Worm (Caenorhabditis elegans) whole organism, L1 larva: ENCODE data around the gene fbxa-182.

Source experiments
- C34B4.2 ChIP-seq: sonication (generic microtip); optimal IDR thresholded peaks from 2 replicates; lab custom pipeline; 2017; ENCODE audit warnings: mild to moderate bottlenecking, missing genetic modification characterization, missing compliant biosample characterization
- alr-1 ChIP-seq: fragments of 200-800 bp; sonication (Bioruptor generic); optimal IDR thresholded peaks from 2 replicates; lab custom pipeline; 2018; ENCODE audit warnings: borderline replicate concordance, mild to moderate bottlenecking, missing genetic modification characterization, missing compliant biosample characterization
- ama-1 ChIP-seq: fragments of 150-350 bp; optimal IDR thresholded peaks from 2 replicates; lab custom pipeline; 2014
- blmp-1 ChIP-seq: fragments of 150-350 bp; optimal IDR thresholded peaks from 2 replicates; lab custom pipeline; 2014; ENCODE audit warnings: missing biosample characterization, missing genetic modification characterization
- ceh-63 ChIP-seq: fragments of 200-800 bp; sonication (Bioruptor generic); optimal IDR thresholded peaks from 2 replicates; lab custom pipeline; 2018; ENCODE audit warnings: mild to moderate bottlenecking, missing genetic modification characterization, missing compliant biosample characterization
- ceh-82 ChIP-seq, 3 experiments: fragments of 150-350 bp in 1 of 3; sonication (generic microtip) in 2 of 3; optimal IDR thresholded peaks; 2 replicates each; lab custom pipeline; 2014 to 2017; ENCODE audit warnings: missing biosample characterization in 3 of 3, missing genetic modification characterization in 3 of 3
- ceh-88 ChIP-seq: fragments of 200-800 bp; sonication (Bioruptor generic); IDR thresholded peaks from 2 replicates; pipeline ENCODE4 v1.3.6; 2022; ENCODE audit warnings: missing genetic modification characterization, missing compliant biosample characterization
- ceh-90 ChIP-seq: sonication (generic microtip); optimal IDR thresholded peaks from 2 replicates; lab custom pipeline; 2016; ENCODE audit warnings: missing genetic modification characterization, missing compliant biosample characterization
- ces-1 ChIP-seq: fragments of 150-350 bp; optimal IDR thresholded peaks from 2 replicates; lab custom pipeline; 2014; ENCODE audit warnings: missing biosample characterization, missing genetic modification reagents, missing genetic modification characterization
- dpl-1 ChIP-seq, 3 experiments: fragments of 150-350 bp in 2 of 3; sonication (generic microtip) in 1 of 3; optimal IDR thresholded peaks; 2 replicates each; lab custom pipeline; 2014 to 2017; ENCODE audit warnings: missing biosample characterization in 3 of 3, missing genetic modification characterization in 3 of 3, missing genetic modification reagents in 3 of 3
- efl-3 ChIP-seq: fragments of 200-800 bp; sonication (Bioruptor generic); optimal IDR thresholded peaks from 2 replicates; lab custom pipeline; 2018; ENCODE audit warnings: mild to moderate bottlenecking, missing genetic modification characterization, missing compliant biosample characterization
- egl-13 ChIP-seq: sonication (generic microtip); optimal IDR thresholded peaks from 2 replicates; lab custom pipeline; 2016; ENCODE audit warnings: missing genotype, missing genetic modification reagents, missing genetic modification characterization, missing compliant biosample characterization
- elt-2 ChIP-seq: sonication (generic microtip); optimal IDR thresholded peaks from 2 replicates; lab custom pipeline; 2016; ENCODE audit warnings: missing genetic modification characterization, mild to moderate bottlenecking, inconsistent platforms, missing compliant biosample characterization, missing genetic modification reagents
- elt-3 ChIP-seq, 6 experiments: fragments of 150-350 bp in 1 of 6; sonication (generic microtip); optimal IDR thresholded peaks; 2 replicates each; lab custom pipeline; 2017 to 2018; ENCODE audit warnings: missing biosample characterization in 6 of 6, missing genetic modification characterization in 6 of 6, inconsistent platforms in 1 of 6
- fkh-10 ChIP-seq: sonication (generic microtip); optimal IDR thresholded peaks from 2 replicates; lab custom pipeline; 2017; ENCODE audit warnings: missing biosample characterization, missing genetic modification reagents, missing genetic modification characterization
- fkh-8 ChIP-seq: sonication (generic microtip); optimal IDR thresholded peaks from 2 replicates; lab custom pipeline; 2016; ENCODE audit warnings: mild to moderate bottlenecking, missing genetic modification characterization, missing compliant biosample characterization
- hpl-2 ChIP-seq: fragments of 150-350 bp; optimal IDR thresholded peaks from 2 replicates; lab custom pipeline; 2014; ENCODE audit warnings: missing biosample characterization, missing genetic modification reagents, missing genetic modification characterization
- isw-1 ChIP-seq: fragments of 200-800 bp; sonication (Bioruptor generic); IDR thresholded peaks from 2 replicates; pipeline ENCODE4 v1.3.6; 2022; ENCODE audit warnings: missing genetic modification characterization, missing compliant biosample characterization
- lin-15B ChIP-seq: fragments of 150-350 bp; sonication (generic microtip); optimal IDR thresholded peaks from 3 replicates; lab custom pipeline; 2014; ENCODE audit warnings: missing biosample characterization, missing genetic modification characterization
- lin-35 ChIP-seq, 2 experiments: fragments of 150-350 bp; optimal IDR thresholded peaks; 2 replicates each; lab custom pipeline; 2014; ENCODE audit warnings: missing biosample characterization in 2 of 2, missing genetic modification characterization in 2 of 2, missing genetic modification reagents in 2 of 2
- lir-3 ChIP-seq: sonication (generic microtip); optimal IDR thresholded peaks from 2 replicates; lab custom pipeline; 2016; ENCODE audit warnings: mild to moderate bottlenecking, missing genetic modification characterization, moderate library complexity, missing compliant biosample characterization; ENCODE audit not compliant: poor library complexity
- mab-9 ChIP-seq: fragments of 200-800 bp; sonication (Bioruptor generic); IDR thresholded peaks from 2 replicates; pipeline ENCODE4 v1.3.6; 2022; ENCODE audit warnings: missing genetic modification reagents, missing genetic modification characterization, missing compliant biosample characterization
- mdl-1 ChIP-seq, 2 experiments: fragments of 150-350 bp; optimal IDR thresholded peaks; 2 replicates each; lab custom pipeline; 2014 to 2017; ENCODE audit warnings: missing biosample characterization in 2 of 2, missing genetic modification characterization in 2 of 2, inconsistent platforms in 1 of 2
- mep-1 ChIP-seq: fragments of 150-350 bp; optimal IDR thresholded peaks from 2 replicates; lab custom pipeline; 2014; ENCODE audit warnings: missing biosample characterization, missing genetic modification characterization
- nhr-19 ChIP-seq: fragments of 200-800 bp; sonication (Bioruptor generic); conservative IDR thresholded peaks from 2 replicates; pipeline ENCODE4 v1.3.6; 2022; ENCODE audit warnings: missing genetic modification characterization, missing compliant biosample characterization
- nhr-20 ChIP-seq: sonication (generic microtip); optimal IDR thresholded peaks from 2 replicates; lab custom pipeline; 2016; ENCODE audit warnings: mild to moderate bottlenecking, missing genetic modification characterization, missing compliant biosample characterization
- nhr-28 ChIP-seq: fragments of 150-350 bp; optimal IDR thresholded peaks from 2 replicates; lab custom pipeline; 2014; ENCODE audit warnings: missing biosample characterization, missing genetic modification characterization
- nhr-47 ChIP-seq: sonication (generic microtip); optimal IDR thresholded peaks from 2 replicates; lab custom pipeline; 2016; ENCODE audit warnings: mild to moderate bottlenecking, missing genetic modification characterization, moderate library complexity, missing compliant biosample characterization
- nhr-71 ChIP-seq: sonication (generic microtip); optimal IDR thresholded peaks from 2 replicates; lab custom pipeline; 2016; ENCODE audit warnings: mild to moderate bottlenecking, missing genetic modification characterization, moderate library complexity, missing compliant biosample characterization
- nhr-76 ChIP-seq: sonication (generic microtip); optimal IDR thresholded peaks from 2 replicates; lab custom pipeline; 2017; ENCODE audit warnings: missing biosample characterization, missing genetic modification characterization
- nhr-84 ChIP-seq: sonication (generic microtip); optimal IDR thresholded peaks from 2 replicates; lab custom pipeline; 2017; ENCODE audit warnings: missing biosample characterization, missing genetic modification characterization
- nhr-90 ChIP-seq: sonication (generic microtip); optimal IDR thresholded peaks from 2 replicates; lab custom pipeline; 2016; ENCODE audit warnings: mild to moderate bottlenecking, missing genetic modification characterization, missing compliant biosample characterization; ENCODE audit not compliant: poor library complexity
- pag-3 ChIP-seq: sonication (generic microtip); optimal IDR thresholded peaks from 2 replicates; lab custom pipeline; 2017; ENCODE audit warnings: missing genetic modification characterization, mild to moderate bottlenecking, missing compliant biosample characterization, antibody characterized with exemption, borderline replicate concordance; ENCODE audit not compliant: insufficient read depth
- pqm-1 ChIP-seq: sonication (generic microtip); optimal IDR thresholded peaks from 3 replicates; lab custom pipeline; 2017; ENCODE audit warnings: missing biosample characterization, missing genetic modification characterization
- skn-1 ChIP-seq: fragments of 150-350 bp; optimal IDR thresholded peaks from 2 replicates; lab custom pipeline; 2014; ENCODE audit warnings: missing biosample characterization, missing genetic modification characterization
- snpc-4 ChIP-seq: fragments of 150-350 bp; optimal IDR thresholded peaks from 2 replicates; lab custom pipeline; 2014; ENCODE audit warnings: missing biosample characterization, missing genetic modification characterization
- sox-4 ChIP-seq: sonication (generic microtip); optimal IDR thresholded peaks from 2 replicates; lab custom pipeline; 2016; ENCODE audit warnings: missing genetic modification characterization, missing compliant biosample characterization
- sup-37 ChIP-seq: fragments of 200-800 bp; sonication (Bioruptor generic); optimal IDR thresholded peaks from 2 replicates; lab custom pipeline; 2018; ENCODE audit warnings: mild to moderate bottlenecking, missing genetic modification characterization, missing compliant biosample characterization
- swsn-7 ChIP-seq: sonication (generic microtip); optimal IDR thresholded peaks from 2 replicates; lab custom pipeline; 2016; ENCODE audit warnings: missing genetic modification characterization, missing compliant biosample characterization
- tbx-2 ChIP-seq: sonication (generic microtip); optimal IDR thresholded peaks from 2 replicates; lab custom pipeline; 2016; ENCODE audit warnings: missing genetic modification characterization, missing compliant biosample characterization
- unc-130 ChIP-seq: fragments of 150-350 bp; optimal IDR thresholded peaks from 2 replicates; lab custom pipeline; 2017; ENCODE audit warnings: missing biosample characterization, missing genetic modification characterization, inconsistent platforms
- unc-62 ChIP-seq: fragments of 150-350 bp; optimal IDR thresholded peaks from 2 replicates; lab custom pipeline; 2014; ENCODE audit warnings: missing biosample characterization, missing genetic modification reagents, missing genetic modification characterization
- unc-86 ChIP-seq: sonication (generic microtip); optimal IDR thresholded peaks from 2 replicates; lab custom pipeline; 2016; ENCODE audit warnings: missing genetic modification characterization, missing compliant biosample characterization
- vab-15 ChIP-seq: sonication (generic microtip); optimal IDR thresholded peaks from 2 replicates; lab custom pipeline; 2017; ENCODE audit warnings: missing genotype, mild to moderate bottlenecking, missing genetic modification characterization, missing compliant biosample characterization
- xbp-1 ChIP-seq: sonication (generic microtip); optimal IDR thresholded peaks from 2 replicates; lab custom pipeline; 2016; ENCODE audit warnings: missing genetic modification characterization, missing compliant biosample characterization
- zip-4 ChIP-seq: fragments of 200-800 bp; sonication (Bioruptor generic); optimal IDR thresholded peaks from 2 replicates; lab custom pipeline; 2018; ENCODE audit warnings: mild to moderate bottlenecking, missing genetic modification characterization, moderate library complexity, missing compliant biosample characterization
- ztf-4 ChIP-seq: fragments of 150-350 bp; optimal IDR thresholded peaks from 2 replicates; lab custom pipeline; 2014; ENCODE audit warnings: missing biosample characterization, missing genetic modification characterization

fbxa-182 gene

ce11 chrII:2378465-2379009 lies 34.0 kb downstream of the fbxa-182 start (continued):
- no peak for TF ChIP-seq skn-1 (tag; lab: Kevin White, UChicago)
- TF ChIP-seq alr-1 (tag; lab: Kevin White, UChicago) = no peak
- TF ChIP-seq unc-130 (tag; lab: Kevin White, UChicago) = no peak
- TF ChIP-seq ceh-63 (GFP tag; lab: Kevin White, UChicago) = no peak
- no peak for TF ChIP-seq vab-15 (tag; lab: Kevin White, UChicago)
- TF ChIP-seq sox-4 (tag; lab: Kevin White, UChicago) = no peak
- peak; percentile 58 for TF ChIP-seq nhr-20 (tag; lab: Kevin White, UChicago)
- no peak for TF ChIP-seq nhr-84 (tag; lab: Kevin White, UChicago)
- TF ChIP-seq tbx-2 (tag; lab: Kevin White, UChicago) = peak; percentile 19
- no peak for TF ChIP-seq elt-3 (tag; optimal IDR thresholded peaks at IDR 0.05; lab: Kevin White, UChicago)
- no peak for TF ChIP-seq lin-15B
- TF ChIP-seq pag-3 (tag; lab: Kevin White, UChicago) = no peak
- no peak for TF ChIP-seq sup-37
- no peak for TF ChIP-seq ztf-4
- TF ChIP-seq ces-1 (GFP tag; lab: Kevin White, UChicago) = no peak
- TF ChIP-seq ama-1 = no peak
- no peak for TF ChIP-seq mep-1 (tag; lab: Kevin White, UChicago)
- peak; percentile 100 for TF ChIP-seq elt-2 (tag; lab: Kevin White, UChicago)
- TF ChIP-seq lin-35 (GFP tag; optimal IDR thresholded peaks at IDR 0.05; lab: Kevin White, UChicago) = peak in 1 of 2 experiments; percentile 60
- TF ChIP-seq C34B4.2 (tag; lab: Kevin White, UChicago) = no peak
- no peak for TF ChIP-seq xbp-1 (tag; lab: Kevin White, UChicago)
- no peak for TF ChIP-seq nhr-28 (tag; lab: Kevin White, UChicago)
- TF ChIP-seq nhr-47 (tag; lab: Kevin White, UChicago) = no peak
- no peak for TF ChIP-seq snpc-4 (tag; lab: Kevin White, UChicago)
- peak; percentile 65 for TF ChIP-seq nhr-71
- TF ChIP-seq zip-4 (GFP tag; lab: Kevin White, UChicago) = no peak
- peak in 1 of 2 experiments; percentile 8 for TF ChIP-seq mdl-1 (tag; optimal IDR thresholded peaks at IDR 0.05; lab: Kevin White, UChicago)
- TF ChIP-seq fkh-8 (tag; lab: Kevin White, UChicago) = no peak
- peak; percentile 34 for TF ChIP-seq hpl-2 (GFP tag; lab: Kevin White, UChicago)
- TF ChIP-seq unc-86 (tag; lab: Kevin White, UChicago) = no peak
- TF ChIP-seq nhr-19 (GFP tag; lab: Robert Waterston, UW) = peak; percentile 19; the same call in 1 of the 2 replicates
- TF ChIP-seq, all 84 proteins: peak for 18

- TF ChIP-seq zip-4 (GFP tag; lab: Kevin White, UChicago) (no peak), isw-1 (GFP tag; lab: Robert Waterston, UW) (no peak), pqm-1 (tag; lab: Kevin White, UChicago) (no peak), mab-9 (GFP tag; lab: Robert Waterston, UW) (no peak), nhr-76 (tag; lab: Kevin White, UChicago) (no peak), nhr-90 (tag; lab: Kevin White, UChicago) (no peak), fkh-10 (no peak), hpl-2 (GFP tag; lab: Kevin White, UChicago) (no peak), lir-3 (no peak), unc-130 (tag; lab: Kevin White, UChicago) (no peak), dpl-1 (GFP tag; optimal IDR thresholded peaks at IDR 0.05; lab: Kevin White, UChicago) (no peak), ceh-90 (tag; lab: Kevin White, UChicago) (no peak), blmp-1 (tag; lab: Kevin White, UChicago) (no peak), efl-3 (GFP tag; lab: Kevin White, UChicago) (no peak), ceh-88 (GFP tag; lab: Robert Waterston, UW) (no peak), egl-13 (tag; lab: Kevin White, UChicago) (no peak), unc-62 (no peak), nhr-47 (tag; lab: Kevin White, UChicago) (no peak), ceh-82 (tag; optimal IDR thresholded peaks at IDR 0.05; lab: Kevin White, UChicago) (no peak), swsn-7 (tag; lab: Kevin White, UChicago) (no peak)
Measured at ce11 chrII:2377751-2378150, 34.8 kb downstream of the fbxa-182 start, which contains the start of gene F16G10.6. TSS of gene F16G10.6 (minus strand) at chrII:2377851.
